Fruit fly (Drosophila melanogaster): ENCODE measurements around the gene CG8003.

DNA sequence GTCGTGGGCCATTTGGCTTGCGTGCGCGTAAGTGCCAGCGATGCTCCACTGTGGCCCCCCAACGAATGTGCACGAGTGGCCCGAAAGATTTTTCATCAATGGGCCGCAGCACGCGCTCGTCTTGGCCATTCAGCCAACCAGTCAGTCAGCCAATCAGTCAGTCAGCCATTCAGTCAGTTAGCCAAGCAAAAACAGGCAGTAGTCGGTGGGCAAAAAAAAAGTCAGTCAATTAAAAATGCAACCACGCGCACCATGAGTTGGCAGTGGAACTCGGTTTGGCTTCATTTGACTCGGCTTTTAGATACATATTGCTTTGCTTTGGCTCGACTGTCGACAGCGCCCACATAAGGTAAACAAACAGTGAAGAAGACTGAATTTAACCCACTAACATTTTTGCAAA, 15.3 kb upstream of the CG8003 start:
- TF ChIP-seq Meics (GFP tag; optimal IDR thresholded peaks at IDR 0.05): no peak
- no peak for TF ChIP-seq odd (GFP tag; optimal IDR thresholded peaks at IDR 0.05)
- no peak for TF ChIP-seq pnt (GFP tag; optimal IDR thresholded peaks at IDR 0.05)
- no peak for TF ChIP-seq CG33557 (GFP tag; optimal IDR thresholded peaks at IDR 0.05)
- no peak for TF ChIP-seq eyg (GFP tag; optimal IDR thresholded peaks at IDR 0.05)
- TF ChIP-seq Pdp1 (GFP tag; optimal IDR thresholded peaks at IDR 0.05): no peak
- no peak for TF ChIP-seq ato (GFP tag; IDR thresholded peaks at IDR 0.05; ENCODE audit: partially characterized antibody)
- TF ChIP-seq crol (GFP tag; IDR thresholded peaks at IDR 0.05): no peak
- no peak for TF ChIP-seq C15 (GFP tag; IDR thresholded peaks at IDR 0.05)
- no peak for TF ChIP-seq CG1832 (GFP tag; optimal IDR thresholded peaks at IDR 0.05)
- no peak for TF ChIP-seq CG4820 (GFP tag; optimal IDR thresholded peaks at IDR 0.05)

All from whole organism, embryonic.